Worm (Caenorhabditis elegans): Measurements from ENCODE around the gene grd-5.

Gene grd-5

ce11 chrV:8608483-8608882 is 10.3 kb upstream of the grd-5 start:
- TF ChIP-seq lin-32 (GFP tag; optimal IDR thresholded peaks at IDR 0.05) (no peak), ceh-43 (GFP tag; optimal IDR thresholded peaks at IDR 0.05) (no peak)

ce11 chrV:8609776-8610529 is 8.9 kb upstream of the grd-5 start:
- no peak for TF ChIP-seq mls-2 (tag; optimal IDR thresholded peaks at IDR 0.05)
- TF ChIP-seq ham-2 (GFP tag; optimal IDR thresholded peaks at IDR 0.05), result peak; percentile 48
- TF ChIP-seq tbx-8 (GFP tag; optimal IDR thresholded peaks at IDR 0.05), result no peak

- TF ChIP-seq mls-2 (tag; optimal IDR thresholded peaks at IDR 0.05) (no peak), mep-1 (tag; optimal IDR thresholded peaks at IDR 0.05) (no peak), flh-1 (GFP tag; optimal IDR thresholded peaks at IDR 0.05) (no peak)
These were observed 8.0 kb upstream of the grd-5 start, which contains the start of gene fip-4 for ce11 chrV:8610633-8611404. Gene fip-4 (minus strand): TSS chrV:8611268.

- TF ChIP-seq mab-5 (tag; optimal IDR thresholded peaks at IDR 0.05) (no peak), sptf-1 (tag; optimal IDR thresholded peaks at IDR 0.05) (peak; percentile 26)
These were observed 3.1 kb upstream of the grd-5 start for ce11 chrV:8615711-8616110.

ce11 chrV:8621213-8621612 is 2.4 kb downstream of the grd-5 start, which contains the start of gene idpc-2:
Gene idpc-2 (minus strand): TSS chrV:8621313.
- TF ChIP-seq ceh-43 (GFP tag; optimal IDR thresholded peaks at IDR 0.05) (no peak), ces-1 (GFP tag; optimal IDR thresholded peaks at IDR 0.05) (no peak), nhr-2 (tag; optimal IDR thresholded peaks at IDR 0.05) (no peak)

ce11 chrV:8622314-8622713 is 3.5 kb downstream of the grd-5 start, which contains the start of gene F41E6.1:
Gene F41E6.1 (plus strand): TSS chrV:8622614.
- no peak for TF ChIP-seq ztf-11 (tag; optimal IDR thresholded peaks at IDR 0.05)
- no peak for TF ChIP-seq elt-1 (tag; optimal IDR thresholded peaks at IDR 0.05; ENCODE audit: borderline replicate concordance, insufficient read depth)
- TF ChIP-seq blmp-1 (tag; optimal IDR thresholded peaks at IDR 0.05), result no peak
- TF ChIP-seq sem-2 (GFP tag; optimal IDR thresholded peaks at IDR 0.05), result no peak
- TF ChIP-seq unc-120 (tag; optimal IDR thresholded peaks at IDR 0.05; ENCODE audit: poor library complexity, severe bottlenecking), result no peak
- no peak for TF ChIP-seq lsy-2 (tag; optimal IDR thresholded peaks at IDR 0.05)
- TF ChIP-seq ces-1 (GFP tag; optimal IDR thresholded peaks at IDR 0.05), result no peak
- TF ChIP-seq unc-62 (GFP tag; optimal IDR thresholded peaks at IDR 0.05), result no peak
- no peak for TF ChIP-seq nhr-76 (tag; optimal IDR thresholded peaks at IDR 0.05)
- TF ChIP-seq zip-8 (tag; optimal IDR thresholded peaks at IDR 0.05), result no peak
- TF ChIP-seq nhr-2 (tag; optimal IDR thresholded peaks at IDR 0.05), result no peak
- no peak for TF ChIP-seq lin-32 (GFP tag; optimal IDR thresholded peaks at IDR 0.05)
- TF ChIP-seq bed-3 (GFP tag; optimal IDR thresholded peaks at IDR 0.05), result no peak
- TF ChIP-seq lin-13 (tag; optimal IDR thresholded peaks at IDR 0.05), result no peak
- TF ChIP-seq ham-2 (GFP tag; optimal IDR thresholded peaks at IDR 0.05), result no peak
- TF ChIP-seq ceh-83 (GFP tag; optimal IDR thresholded peaks at IDR 0.05), result no peak

- TF ChIP-seq hlh-1 (tag; optimal IDR thresholded peaks at IDR 0.05), result no peak
- TF ChIP-seq lin-13 (tag; optimal IDR thresholded peaks at IDR 0.05), result no peak
- TF ChIP-seq ces-1 (GFP tag; optimal IDR thresholded peaks at IDR 0.05), result peak; percentile 41
- no peak for TF ChIP-seq M03D4.4 (tag; optimal IDR thresholded peaks at IDR 0.05)
These were observed 4.9 kb downstream of the grd-5 start, which contains the start of gene F41E6.17 for ce11 chrV:8623754-8624153. Gene F41E6.17 (plus strand): TSS chrV:8624101.

Data from whole organism, mixed stage, embryonic.